Fruit fly (Drosophila melanogaster) whole organism, embryonic: ENCODE results near the gene RabX5.

Source experiments
- Bgb ChIP-seq: fragments of 200-800 bp; sonication (Bioruptor generic); IDR thresholded peaks from 2 replicates; pipeline ENCODE4 v1.3.6; 2022; ENCODE audit warnings: missing biosample characterization, missing genetic modification characterization; ENCODE audit not compliant: partially characterized antibody
- Blimp-1 ChIP-seq: fragments of 200-800 bp; sonication (Bioruptor generic); optimal IDR thresholded peaks from 3 replicates; lab custom pipeline; 2018; ENCODE audit warnings: missing biosample characterization, missing genetic modification characterization, mild to moderate bottlenecking, moderate library complexity, missing genetic modification reagents
- CG10959 ChIP-seq: fragments of 200-800 bp; sonication (Bioruptor generic); IDR thresholded peaks from 2 replicates; pipeline ENCODE4 v1.3.6; 2022; ENCODE audit warnings: missing biosample characterization, missing genetic modification characterization
- CG11504 ChIP-seq: fragments of 200-800 bp; sonication (Bioruptor generic); optimal IDR thresholded peaks from 3 replicates; lab custom pipeline; 2019; ENCODE audit warnings: missing biosample characterization, mild to moderate bottlenecking, missing genetic modification characterization, moderate library complexity
- CG12071 ChIP-seq: fragments of 200-800 bp; sonication (Bioruptor generic); optimal IDR thresholded peaks from 3 replicates; lab custom pipeline; 2018; ENCODE audit warnings: missing biosample characterization, mild to moderate bottlenecking, missing genetic modification characterization
- CG13894 ChIP-seq: fragments of 200-800 bp; sonication (Bioruptor generic); optimal IDR thresholded peaks from 3 replicates; lab custom pipeline; 2018; ENCODE audit warnings: missing biosample characterization, mild to moderate bottlenecking, missing genetic modification characterization, moderate library complexity
- CG15269 ChIP-seq: fragments of 200-800 bp; sonication (Bioruptor generic); optimal IDR thresholded peaks from 2 replicates; lab custom pipeline; 2018; ENCODE audit warnings: missing biosample characterization, mild to moderate bottlenecking, missing genetic modification characterization, moderate library complexity
- CG17912 ChIP-seq: fragments of 200-800 bp; sonication (Bioruptor generic); optimal IDR thresholded peaks from 2 replicates; lab custom pipeline; 2018; ENCODE audit warnings: missing biosample characterization, mild to moderate bottlenecking, missing genetic modification characterization
- CG18599 ChIP-seq: fragments of 200-800 bp; sonication (Bioruptor generic); optimal IDR thresholded peaks from 3 replicates; lab custom pipeline; 2017; ENCODE audit warnings: missing biosample characterization, missing genetic modification characterization, mild to moderate bottlenecking, moderate library complexity, missing genetic modification reagents
- CG3065 ChIP-seq: fragments of 200-800 bp; sonication (Bioruptor generic); optimal IDR thresholded peaks from 2 replicates; lab custom pipeline; 2016; ENCODE audit warnings: missing biosample characterization, missing genetic modification characterization
- CG4707 ChIP-seq: fragments of 200-800 bp; sonication (Bioruptor generic); optimal IDR thresholded peaks from 2 replicates; lab custom pipeline; 2018; ENCODE audit warnings: missing biosample characterization, mild to moderate bottlenecking, missing genetic modification characterization, moderate library complexity
- CG8924 ChIP-seq: fragments of 200-800 bp; optimal IDR thresholded peaks from 3 replicates; lab custom pipeline; 2019; ENCODE audit warnings: missing biosample characterization, mild to moderate bottlenecking, missing genetic modification characterization, moderate library complexity
- CG9932 ChIP-seq: fragments of 200-800 bp; sonication (Bioruptor generic); IDR thresholded peaks from 2 replicates; pipeline ENCODE4 v1.3.6; 2022; ENCODE audit warnings: missing biosample characterization, missing genetic modification characterization
- D19A ChIP-seq: fragments of 200-800 bp; optimal IDR thresholded peaks from 3 replicates; lab custom pipeline; 2019; ENCODE audit warnings: missing biosample characterization, mild to moderate bottlenecking, missing genetic modification characterization, moderate library complexity
- Deaf1 ChIP-seq: fragments of 200-800 bp; optimal IDR thresholded peaks from 3 replicates; lab custom pipeline; 2019; ENCODE audit warnings: missing biosample characterization, mild to moderate bottlenecking, missing genetic modification characterization, moderate library complexity
- Drgx ChIP-seq: fragments of 200-800 bp; sonication (Bioruptor generic); IDR thresholded peaks from 2 replicates; pipeline ENCODE4 v1.3.6; 2022; ENCODE audit warnings: missing biosample characterization, missing genetic modification characterization
- Gsc ChIP-seq: fragments of 200-800 bp; sonication (Bioruptor generic); IDR thresholded peaks from 2 replicates; pipeline ENCODE4 v1.3.6; 2022; ENCODE audit warnings: missing biosample characterization, missing genetic modification characterization
- H15 ChIP-seq: fragments of 200-800 bp; sonication (Bioruptor generic); IDR thresholded peaks from 3 replicates; pipeline ENCODE4 v1.3.6; 2022; ENCODE audit warnings: missing biosample characterization, missing genetic modification characterization
- HHEX ChIP-seq: fragments of 200-800 bp; sonication (Bioruptor generic); optimal IDR thresholded peaks from 3 replicates; lab custom pipeline; 2017; ENCODE audit warnings: missing biosample characterization, mild to moderate bottlenecking, missing genetic modification characterization, missing genetic modification reagents
- Rfx ChIP-seq: fragments of 200-800 bp; sonication (Bioruptor generic); IDR thresholded peaks from 2 replicates; pipeline ENCODE4 v1.3.6; 2022; ENCODE audit warnings: missing biosample characterization, missing genetic modification characterization
- Sry-δ ChIP-seq: fragments of 200-800 bp; sonication (Bioruptor generic); optimal IDR thresholded peaks from 2 replicates; lab custom pipeline; 2016; ENCODE audit warnings: missing biosample characterization, missing genetic modification characterization
- YL-1 ChIP-seq: fragments of 200-800 bp; sonication (Bioruptor generic); optimal IDR thresholded peaks from 3 replicates; lab custom pipeline; 2017; ENCODE audit warnings: missing biosample characterization, mild to moderate bottlenecking, missing genetic modification characterization
- bsh ChIP-seq, 2 experiments: fragments of 200-800 bp; sonication (Bioruptor generic); optimal IDR thresholded peaks; 2 replicates each; lab custom pipeline; 2017 to 2018; ENCODE audit warnings: mild to moderate bottlenecking in 2 of 2, missing biosample characterization in 2 of 2, missing genetic modification characterization in 2 of 2, moderate library complexity in 1 of 2
- ci ChIP-seq: fragments of 200-800 bp; sonication (Bioruptor generic); IDR thresholded peaks from 3 replicates; pipeline ENCODE4 v1.3.6; 2022; ENCODE audit warnings: missing biosample characterization, missing genetic modification characterization
- corto ChIP-seq: fragments of 200-800 bp; sonication (Bioruptor generic); optimal IDR thresholded peaks from 2 replicates; lab custom pipeline; 2016; ENCODE audit warnings: missing biosample characterization, mild to moderate bottlenecking, missing genetic modification characterization, moderate library complexity
- cwo ChIP-seq: fragments of 200-800 bp; sonication (Bioruptor generic); optimal IDR thresholded peaks from 3 replicates; lab custom pipeline; 2017; ENCODE audit warnings: missing biosample characterization, missing genetic modification characterization, mild to moderate bottlenecking, moderate library complexity, missing genetic modification reagents
- da ChIP-seq: fragments of 200-800 bp; sonication (Bioruptor generic); optimal IDR thresholded peaks from 2 replicates; lab custom pipeline; 2016; ENCODE audit warnings: missing biosample characterization, missing genetic modification characterization
- dpn ChIP-seq, 2 experiments: fragments of 200-800 bp; sonication (Bioruptor generic); optimal IDR thresholded peaks; 3 replicates each; lab custom pipeline; 2016; ENCODE audit warnings: missing biosample characterization in 2 of 2, missing genetic modification characterization in 2 of 2
- hkb ChIP-seq, 2 experiments: fragments of 200-800 bp in 1 of 2; fragments of >200 bp in 1 of 2; sonication (Bioruptor generic) in 1 of 2; IDR thresholded peaks in 1 of 2; optimal IDR thresholded peaks in 1 of 2; 2 replicates each; pipeline versions ENCODE4 v1.3.6 to Lab custom; 2017 to 2022; ENCODE audit warnings: missing biosample characterization in 1 of 2, missing genetic modification characterization in 1 of 2
- nom ChIP-seq: fragments of 200-800 bp; sonication (Bioruptor generic); optimal IDR thresholded peaks from 2 replicates; lab custom pipeline; 2017; ENCODE audit warnings: missing biosample characterization, missing genetic modification characterization, mild to moderate bottlenecking, moderate library complexity, missing genetic modification reagents
- pan ChIP-seq, 4 experiments: fragments of >200 bp in 3 of 4; fragments of 200-800 bp in 1 of 4; sonication (Bioruptor generic) in 1 of 4; optimal IDR thresholded peaks in 3 of 4; IDR thresholded peaks in 1 of 4; 2 replicates each; pipeline versions ENCODE4 v1.3.6 to Lab custom; 2017 to 2022; ENCODE audit warnings: missing biosample characterization in 2 of 4, missing genetic modification characterization in 2 of 4, mixed read lengths in 1 of 4
- rib ChIP-seq: fragments of 200-800 bp; sonication (Bioruptor generic); IDR thresholded peaks from 2 replicates; pipeline ENCODE4 v1.3.6; 2022; ENCODE audit warnings: missing biosample characterization, missing genetic modification characterization
- schlank ChIP-seq: fragments of 200-800 bp; sonication (Bioruptor generic); optimal IDR thresholded peaks from 2 replicates; lab custom pipeline; 2018; ENCODE audit warnings: missing biosample characterization, mild to moderate bottlenecking, missing genetic modification characterization
- sisA ChIP-seq: fragments of 200-800 bp; sonication (Bioruptor generic); IDR thresholded peaks from 2 replicates; pipeline ENCODE4 v1.3.6; 2022; ENCODE audit warnings: missing biosample characterization, missing genetic modification characterization
- slbo ChIP-seq: fragments of 200-800 bp; sonication (Bioruptor generic); IDR thresholded peaks from 2 replicates; pipeline ENCODE4 v1.3.6; 2022; ENCODE audit warnings: missing biosample characterization, missing genetic modification characterization
- sob ChIP-seq: fragments of 200-800 bp; sonication (Bioruptor generic); IDR thresholded peaks from 2 replicates; pipeline ENCODE4 v1.3.6; 2022; ENCODE audit warnings: missing biosample characterization, missing genetic modification characterization
- ssp ChIP-seq: fragments of 200-800 bp; sonication (Bioruptor generic); IDR thresholded peaks from 2 replicates; pipeline ENCODE4 v1.3.6; 2022; ENCODE audit warnings: missing biosample characterization, missing genetic modification characterization
- ttk ChIP-seq: fragments of 200-800 bp; sonication (Bioruptor generic); IDR thresholded peaks from 2 replicates; pipeline ENCODE4 v2.1.2; 2022; ENCODE audit warnings: missing biosample characterization, missing genetic modification characterization
- zfh1 ChIP-seq: fragments of 200-800 bp; sonication (Bioruptor generic); IDR thresholded peaks from 3 replicates; pipeline ENCODE4 v1.3.6; 2022; ENCODE audit warnings: missing biosample characterization, missing genetic modification characterization

Gene RabX5

dm6 chr3L:1688569-1688968 lies 18.7 kb upstream of the RabX5 start:
- TF ChIP-seq HHEX (GFP tag; lab: Kevin White, UChicago) = no peak
- TF ChIP-seq ci (GFP tag; lab: Robert Waterston, UW) = 0 out of 3 replicates have a peak, but pooled peaks have one; percentile 34
- peak; percentile 97 for TF ChIP-seq CG11504
- TF ChIP-seq YL-1 (GFP tag; lab: Kevin White, UChicago) = no peak
- no peak for TF ChIP-seq Bgb (GFP tag; lab: Robert Waterston, UW)
- TF ChIP-seq CG10959 = no peak
- TF ChIP-seq rib (GFP tag; lab: Robert Waterston, UW) = peak; percentile 41; the same call in 1 of the 2 replicates
- 0 out of 3 replicates have a peak, but pooled peaks have one; percentile 23 for TF ChIP-seq zfh1 (GFP tag; lab: Robert Waterston, UW)
- peak; percentile 54 for TF ChIP-seq CG13894 (tag; lab: Kevin White, UChicago)
- no peak for TF ChIP-seq dpn (GFP tag; optimal IDR thresholded peaks at IDR 0.05; lab: Kevin White, UChicago)
- TF ChIP-seq slbo (GFP tag; lab: Robert Waterston, UW) = 0 out of 2 replicates have a peak, but pooled peaks have one; percentile 14
- no peak for TF ChIP-seq da
- peak; percentile 92 for TF ChIP-seq Deaf1

dm6 chr3L:1688161-1688560 lies 18.3 kb upstream of the RabX5 start:
- TF ChIP-seq Blimp-1 (GFP tag; lab: Kevin White, UChicago) (no peak), D19A (tag; lab: Kevin White, UChicago) (peak; percentile 66)
- TF ChIP-seq, all 482 proteins: peak for 1

dm6 chr3L:1683091-1683490 lies 13.2 kb upstream of the RabX5 start:
- no peak for TF ChIP-seq CG12071 (GFP tag; lab: Kevin White, UChicago)
- peak; percentile 24; the same call in 1 of the 2 replicates for TF ChIP-seq sob
- TF ChIP-seq pan (optimal IDR thresholded peaks at IDR 0.05; lab: Kevin White, UChicago) = no peak
- peak in 1 of 2 experiments; percentile 27 for TF ChIP-seq pan (GFP tag; optimal IDR thresholded peaks at IDR 0.05 in 1 of 2, IDR thresholded peaks at IDR 0.05 in 1 of 2)
- peak; percentile 17; the same call in 1 of the 2 replicates for TF ChIP-seq ssp (GFP tag; lab: Robert Waterston, UW)
- TF ChIP-seq CG4707 (GFP tag; lab: Kevin White, UChicago) = no peak
- peak; percentile 11 for TF ChIP-seq CG18599 (GFP tag; lab: Kevin White, UChicago)
- peak; percentile 46 for TF ChIP-seq sisA (GFP tag; lab: Robert Waterston, UW)
- TF ChIP-seq hkb (optimal IDR thresholded peaks at IDR 0.05; lab: Kevin White, UChicago) = no peak
- 0 out of 2 replicates have a peak, but pooled peaks have one; percentile 22 for TF ChIP-seq hkb (GFP tag; IDR thresholded peaks at IDR 0.05; lab: Robert Waterston, UW)
- TF ChIP-seq ttk (GFP tag; lab: Robert Waterston, UW) = peak; percentile 21; the same call in 1 of the 2 replicates
- 0 out of 3 replicates have a peak, but pooled peaks have one; percentile 26 for TF ChIP-seq H15
- TF ChIP-seq slbo (GFP tag; lab: Robert Waterston, UW) = peak; percentile 36; the same call in 1 of the 2 replicates
- no peak for TF ChIP-seq Sry-δ (GFP tag; lab: Kevin White, UChicago)
- peak; percentile 16; the same call in 1 of the 2 replicates for TF ChIP-seq Rfx (GFP tag; lab: Robert Waterston, UW)
- 0 out of 2 replicates have a peak, but pooled peaks have one; percentile 27 for TF ChIP-seq CG9932 (GFP tag; lab: Robert Waterston, UW)
- TF ChIP-seq schlank (tag; lab: Kevin White, UChicago) = no peak
- peak; percentile 18 for TF ChIP-seq corto (GFP tag; lab: Kevin White, UChicago)
- TF ChIP-seq Drgx = peak; percentile 52
- peak; percentile 41 for TF ChIP-seq nom (GFP tag; lab: Kevin White, UChicago)
- peak; percentile 9; the same call in 1 of the 2 replicates for TF ChIP-seq Gsc

dm6 chr3L:1679394-1679793 lies 9.5 kb upstream of the RabX5 start:
- no peak for TF ChIP-seq CG15269 (tag; lab: Kevin White, UChicago)
- no peak for TF ChIP-seq CG8924 (tag; lab: Kevin White, UChicago)
- no peak for TF ChIP-seq CG17912 (GFP tag; lab: Kevin White, UChicago)
- peak; percentile 32 for TF ChIP-seq cwo (GFP tag; lab: Kevin White, UChicago)
- no peak for TF ChIP-seq CG3065 (GFP tag; lab: Kevin White, UChicago)
- peak in 1 of 2 experiments; percentile 14 for TF ChIP-seq bsh (GFP tag; optimal IDR thresholded peaks at IDR 0.05; lab: Kevin White, UChicago)
- TF ChIP-seq, all 482 proteins: peak for 2
